Fruit fly (Drosophila melanogaster) whole organism, embryonic: ENCODE data around the gene CG8671.

ENCODE experiments used
- CG10366 ChIP-seq: fragments of 200-800 bp; sonication (Bioruptor generic); IDR thresholded peaks from 2 replicates; pipeline ENCODE4 v1.3.6; 2022; ENCODE audit warnings: missing biosample characterization, missing genetic modification characterization
- CG10543 ChIP-seq: fragments of 200-800 bp; sonication (Bioruptor generic); optimal IDR thresholded peaks from 3 replicates; lab custom pipeline; 2017; ENCODE audit warnings: missing biosample characterization, mild to moderate bottlenecking, missing genetic modification characterization, moderate library complexity
- CG12071 ChIP-seq: fragments of 200-800 bp; sonication (Bioruptor generic); optimal IDR thresholded peaks from 3 replicates; lab custom pipeline; 2018; ENCODE audit warnings: missing biosample characterization, mild to moderate bottlenecking, missing genetic modification characterization
- CG12104 ChIP-seq: fragments of 200-800 bp; sonication (Bioruptor generic); optimal IDR thresholded peaks from 3 replicates; lab custom pipeline; 2016; ENCODE audit warnings: missing biosample characterization, missing genetic modification characterization
- CG13624 ChIP-seq: fragments of 200-800 bp; sonication (Bioruptor generic); optimal IDR thresholded peaks from 2 replicates; lab custom pipeline; 2016; ENCODE audit warnings: missing biosample characterization, missing genetic modification characterization
- CG15269 ChIP-seq: fragments of 200-800 bp; sonication (Bioruptor generic); optimal IDR thresholded peaks from 2 replicates; lab custom pipeline; 2018; ENCODE audit warnings: missing biosample characterization, mild to moderate bottlenecking, missing genetic modification characterization, moderate library complexity
- CG16779 ChIP-seq: fragments of 200-800 bp; sonication (Bioruptor generic); IDR thresholded peaks from 2 replicates; pipeline ENCODE4 v1.3.6; 2022; ENCODE audit warnings: missing biosample characterization, missing genetic modification characterization
- CG17612 ChIP-seq: fragments of 200-800 bp; sonication (Bioruptor generic); IDR thresholded peaks from 2 replicates; pipeline ENCODE4 v1.3.6; 2022; ENCODE audit warnings: missing biosample characterization, missing genetic modification characterization
- CG17912 ChIP-seq: fragments of 200-800 bp; sonication (Bioruptor generic); optimal IDR thresholded peaks from 2 replicates; lab custom pipeline; 2018; ENCODE audit warnings: missing biosample characterization, mild to moderate bottlenecking, missing genetic modification characterization
- CG18011 ChIP-seq: fragments of 200-800 bp; sonication (Bioruptor generic); optimal IDR thresholded peaks from 2 replicates; lab custom pipeline; 2017; ENCODE audit warnings: missing biosample characterization, missing genetic modification characterization, mild to moderate bottlenecking, moderate library complexity, missing genotype
- CG31224 ChIP-seq: fragments of 200-800 bp; sonication (Bioruptor generic); IDR thresholded peaks from 2 replicates; pipeline ENCODE4 v1.3.6; 2022; ENCODE audit warnings: missing biosample characterization, missing genetic modification characterization
- CG3163 ChIP-seq: fragments of 200-800 bp; sonication (Bioruptor generic); optimal IDR thresholded peaks from 3 replicates; lab custom pipeline; 2016; ENCODE audit warnings: missing biosample characterization, missing genetic modification characterization
- CG32532 ChIP-seq: fragments of 200-800 bp; sonication (Bioruptor generic); IDR thresholded peaks from 2 replicates; pipeline ENCODE4 v1.3.6; 2022; ENCODE audit warnings: missing biosample characterization, missing genetic modification characterization
- CG6689 ChIP-seq: fragments of 200-800 bp; sonication (Bioruptor generic); IDR thresholded peaks from 2 replicates; pipeline ENCODE4 v1.3.6; 2022; ENCODE audit warnings: missing biosample characterization, missing genetic modification characterization
- Dad ChIP-seq: fragments of 200-800 bp; sonication (Bioruptor generic); optimal IDR thresholded peaks from 3 replicates; lab custom pipeline; 2016; ENCODE audit warnings: missing biosample characterization, missing genetic modification characterization
- Deaf1 ChIP-seq: fragments of 200-800 bp; optimal IDR thresholded peaks from 3 replicates; lab custom pipeline; 2019; ENCODE audit warnings: missing biosample characterization, mild to moderate bottlenecking, missing genetic modification characterization, moderate library complexity
- Doc3 ChIP-seq: fragments of 200-800 bp; sonication (Bioruptor generic); IDR thresholded peaks from 3 replicates; pipeline ENCODE4 v1.3.6; 2022; ENCODE audit warnings: missing biosample characterization, missing genetic modification characterization; ENCODE audit not compliant: partially characterized antibody
- E2f2 ChIP-seq: fragments of 200-800 bp; sonication (Bioruptor generic); IDR thresholded peaks from 2 replicates; pipeline ENCODE4 v1.3.6; 2022; ENCODE audit warnings: missing biosample characterization, missing genetic modification characterization
- Elba2 ChIP-seq: fragments of 200-800 bp; sonication (Bioruptor generic); optimal IDR thresholded peaks from 3 replicates; lab custom pipeline; 2016; ENCODE audit warnings: missing biosample characterization, missing genetic modification characterization
- GATAe ChIP-seq: fragments of 200-800 bp; sonication (Bioruptor generic); conservative IDR thresholded peaks from 2 replicates; pipeline ENCODE4 v1.3.6; 2022; ENCODE audit warnings: missing biosample characterization, missing genetic modification characterization
- Gug ChIP-seq: fragments of 200-800 bp; sonication (Bioruptor generic); IDR thresholded peaks from 4 replicates; pipeline ENCODE4 v1.3.6; 2022; ENCODE audit warnings: missing biosample characterization, missing genetic modification characterization
- Hey ChIP-seq: fragments of 200-800 bp; sonication (Bioruptor generic); optimal IDR thresholded peaks from 3 replicates; lab custom pipeline; 2018; ENCODE audit warnings: missing biosample characterization, mild to moderate bottlenecking, missing genetic modification characterization
- NfI ChIP-seq: fragments of 200-800 bp; sonication (Bioruptor generic); optimal IDR thresholded peaks from 3 replicates; lab custom pipeline; 2018; ENCODE audit warnings: missing biosample characterization, mild to moderate bottlenecking, missing genetic modification characterization, moderate library complexity
- PHDP ChIP-seq: fragments of 200-800 bp; sonication (Bioruptor generic); optimal IDR thresholded peaks from 3 replicates; lab custom pipeline; 2018; ENCODE audit warnings: missing biosample characterization, mild to moderate bottlenecking, missing genetic modification characterization, moderate library complexity
- Pdp1 ChIP-seq, 2 experiments: fragments of 200-800 bp; sonication (Bioruptor generic); optimal IDR thresholded peaks; 3 replicates each; lab custom pipeline; 2016; ENCODE audit warnings: missing biosample characterization in 2 of 2, missing genetic modification characterization in 2 of 2, mild to moderate bottlenecking in 1 of 2, moderate library complexity in 1 of 2
- Rfx ChIP-seq: fragments of 200-800 bp; sonication (Bioruptor generic); IDR thresholded peaks from 2 replicates; pipeline ENCODE4 v1.3.6; 2022; ENCODE audit warnings: missing biosample characterization, missing genetic modification characterization
- Xrp1 ChIP-seq: fragments of 200-800 bp; sonication (Bioruptor generic); IDR thresholded peaks from 2 replicates; pipeline ENCODE4 v1.3.6; 2022; ENCODE audit warnings: missing biosample characterization, missing genetic modification characterization
- amos ChIP-seq: fragments of 200-800 bp; sonication (Bioruptor generic); IDR thresholded peaks from 2 replicates; pipeline ENCODE4 v1.3.6; 2022; ENCODE audit warnings: missing biosample characterization, missing genetic modification characterization; ENCODE audit not compliant: partially characterized antibody
- ash1 ChIP-seq: fragments of 200-800 bp; sonication (Bioruptor generic); optimal IDR thresholded peaks from 2 replicates; lab custom pipeline; 2018; ENCODE audit warnings: missing biosample characterization, mild to moderate bottlenecking, missing genetic modification characterization
- bowl ChIP-seq: fragments of 200-800 bp; sonication (Bioruptor generic); IDR thresholded peaks from 2 replicates; pipeline ENCODE4 v1.3.6; 2022; ENCODE audit warnings: missing biosample characterization, missing genetic modification characterization
- caup ChIP-seq: fragments of 200-800 bp; sonication (Bioruptor generic); optimal IDR thresholded peaks from 3 replicates; lab custom pipeline; 2017; ENCODE audit warnings: missing biosample characterization, mild to moderate bottlenecking, missing genetic modification characterization, moderate library complexity; ENCODE audit not compliant: severe bottlenecking
- cg ChIP-seq: fragments of 200-800 bp; sonication (Bioruptor generic); optimal IDR thresholded peaks from 3 replicates; lab custom pipeline; 2019; ENCODE audit warnings: missing biosample characterization, mild to moderate bottlenecking, missing genetic modification characterization, moderate library complexity
- crp ChIP-seq, 2 experiments: fragments of 200-800 bp; sonication (Bioruptor generic); optimal IDR thresholded peaks; 2 replicates in 1 of 2; 3 replicates in 1 of 2; lab custom pipeline; 2017; ENCODE audit warnings: missing biosample characterization in 2 of 2, missing genetic modification characterization in 2 of 2, mild to moderate bottlenecking in 1 of 2, moderate library complexity in 1 of 2
- emc ChIP-seq: fragments of 200-800 bp; sonication (Bioruptor generic); optimal IDR thresholded peaks from 2 replicates; lab custom pipeline; 2016; ENCODE audit warnings: missing biosample characterization, missing genetic modification characterization
- ems ChIP-seq: fragments of 200-800 bp; sonication (Bioruptor generic); optimal IDR thresholded peaks from 3 replicates; lab custom pipeline; 2016; ENCODE audit warnings: missing biosample characterization, missing genetic modification characterization
- fd102C ChIP-seq: fragments of 200-800 bp; sonication (Bioruptor generic); optimal IDR thresholded peaks from 2 replicates; lab custom pipeline; 2018; ENCODE audit warnings: missing biosample characterization, mild to moderate bottlenecking, missing genetic modification characterization, moderate library complexity
- gro ChIP-seq: fragments of 200-800 bp; sonication (Bioruptor generic); optimal IDR thresholded peaks from 2 replicates; lab custom pipeline; 2016; ENCODE audit warnings: missing biosample characterization, missing genetic modification characterization
- gt ChIP-seq: fragments of 200-800 bp; sonication (Bioruptor generic); IDR thresholded peaks from 2 replicates; pipeline ENCODE4 v1.3.6; 2022; ENCODE audit warnings: missing biosample characterization, missing genetic modification characterization
- kay ChIP-seq: fragments of 200-800 bp; sonication (Bioruptor generic); optimal IDR thresholded peaks from 2 replicates; lab custom pipeline; 2016; ENCODE audit warnings: missing biosample characterization, missing genetic modification characterization
- lbe ChIP-seq: fragments of 200-800 bp; sonication (Bioruptor generic); optimal IDR thresholded peaks from 2 replicates; lab custom pipeline; 2016; ENCODE audit warnings: missing biosample characterization, mild to moderate bottlenecking, missing genetic modification characterization
- lilli ChIP-seq: fragments of 200-800 bp; sonication (Bioruptor generic); optimal IDR thresholded peaks from 3 replicates; lab custom pipeline; 2016; ENCODE audit warnings: missing biosample characterization, missing genetic modification characterization
- mirr ChIP-seq: fragments of 200-800 bp; sonication (Bioruptor generic); optimal IDR thresholded peaks from 3 replicates; lab custom pipeline; 2018; ENCODE audit warnings: missing biosample characterization, mild to moderate bottlenecking, missing genetic modification characterization
- nerfin-1 ChIP-seq: fragments of 200-800 bp; sonication (Bioruptor generic); optimal IDR thresholded peaks from 3 replicates; lab custom pipeline; 2019; ENCODE audit warnings: missing biosample characterization, mild to moderate bottlenecking, missing genetic modification characterization, moderate library complexity
- peb ChIP-seq: fragments of 200-800 bp; sonication (Bioruptor generic); IDR thresholded peaks from 2 replicates; pipeline ENCODE4 v1.3.6; 2022; ENCODE audit warnings: missing biosample characterization, missing genetic modification characterization
- sd ChIP-seq: fragments of 200-800 bp; sonication (Bioruptor generic); optimal IDR thresholded peaks from 3 replicates; lab custom pipeline; 2018; ENCODE audit warnings: missing biosample characterization, mild to moderate bottlenecking, missing genetic modification characterization, moderate library complexity
- sug ChIP-seq: fragments of 200-800 bp; optimal IDR thresholded peaks from 2 replicates; lab custom pipeline; 2019; ENCODE audit warnings: missing biosample characterization, mild to moderate bottlenecking, missing genetic modification characterization, moderate library complexity
- tll ChIP-seq, 2 experiments: fragments of 200-800 bp in 1 of 2; fragments of >200 bp in 1 of 2; sonication (Bioruptor generic) in 1 of 2; optimal IDR thresholded peaks; 2 replicates each; lab custom pipeline; 2017 to 2019; ENCODE audit warnings: missing biosample characterization in 2 of 2, missing genetic modification characterization in 2 of 2, mild to moderate bottlenecking in 1 of 2, moderate library complexity in 1 of 2
- vnd ChIP-seq: fragments of 200-800 bp; sonication (Bioruptor generic); IDR thresholded peaks from 3 replicates; pipeline ENCODE4 v1.3.6; 2022; ENCODE audit warnings: missing biosample characterization, missing genetic modification characterization; ENCODE audit not compliant: partially characterized antibody

Gene CG8671

DNA sequence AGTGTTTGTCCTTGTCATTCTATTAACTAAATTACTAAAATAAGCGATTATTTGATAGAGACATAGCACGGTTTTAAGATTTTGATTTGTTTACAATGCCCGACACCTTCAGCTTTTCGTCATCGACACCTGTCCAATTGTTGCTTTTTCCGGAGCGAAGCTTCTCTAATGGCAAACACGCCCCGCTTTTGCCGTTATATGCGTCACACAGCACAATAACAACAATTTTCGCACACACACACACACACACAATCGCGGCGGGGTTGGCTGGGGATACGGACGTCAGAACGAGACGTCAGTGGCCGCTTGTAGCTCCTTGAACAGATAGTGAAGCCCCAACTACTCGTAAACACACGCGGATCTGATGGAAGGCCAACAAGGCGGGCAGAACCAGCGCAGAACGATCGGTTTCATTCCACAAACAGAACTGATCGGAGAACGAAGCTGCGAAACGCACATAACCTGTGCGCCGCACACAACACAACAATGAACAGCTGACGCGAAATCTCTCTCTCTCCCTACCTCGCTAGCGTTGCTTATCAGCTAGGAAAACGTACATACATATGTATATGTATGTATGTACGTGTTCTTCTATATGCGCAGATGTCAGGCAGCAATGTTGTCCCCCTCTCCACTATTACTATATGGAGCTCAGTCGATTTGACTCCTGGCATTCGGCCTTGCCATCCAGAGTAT is 46.5 kb downstream of the CG8671 start (continued):
- TF ChIP-seq mirr (GFP tag; lab: Kevin White, UChicago) (peak; percentile 74), lbe (GFP tag; lab: Kevin White, UChicago) (no peak), Doc3 (GFP tag; lab: Robert Waterston, UW) (no peak), Elba2 (no peak), Hey (tag; lab: Kevin White, UChicago) (peak; percentile 28), kay (GFP tag; lab: Kevin White, UChicago) (peak; percentile 21), CG32532 (GFP tag; lab: Robert Waterston, UW) (peak; percentile 43; the same call in 1 of the 2 replicates), CG17912 (GFP tag; lab: Kevin White, UChicago) (no peak), GATAe (GFP tag; lab: Robert Waterston, UW) (no peak; the same call in 1 of the 2 replicates), gt (no peak), CG6689 (GFP tag; lab: Robert Waterston, UW) (no peak), CG10543 (GFP tag; lab: Kevin White, UChicago) (peak; percentile 88), nerfin-1 (peak; percentile 30), Rfx (GFP tag; lab: Robert Waterston, UW) (peak; percentile 48; the same call in 1 of the 2 replicates), CG12071 (GFP tag; lab: Kevin White, UChicago) (peak; percentile 50), Pdp1 (GFP tag; optimal IDR thresholded peaks at IDR 0.05; lab: Kevin White, UChicago) (peak in 1 of 2 experiments; percentile 83), CG31224 (GFP tag; lab: Robert Waterston, UW) (peak; percentile 74), Xrp1 (GFP tag; lab: Robert Waterston, UW) (0 out of 2 replicates have a peak, but pooled peaks have one; percentile 8), E2f2 (GFP tag; lab: Robert Waterston, UW) (0 out of 2 replicates have a peak, but pooled peaks have one; percentile 26), NfI (GFP tag; lab: Kevin White, UChicago) (no peak), cg (GFP tag; lab: Kevin White, UChicago) (peak; percentile 80), CG16779 (peak; percentile 54; the same call in 1 of the 2 replicates), CG17612 (GFP tag; lab: Robert Waterston, UW) (no peak), crp (GFP tag; optimal IDR thresholded peaks at IDR 0.05; lab: Kevin White, UChicago) (peak; percentile 22 to 82), gro (peak; percentile 58), ash1 (peak; percentile 69), caup (GFP tag; lab: Kevin White, UChicago) (peak; percentile 59), Dad (GFP tag; lab: Kevin White, UChicago) (no peak), peb (GFP tag; lab: Robert Waterston, UW) (no peak), CG3163 (GFP tag; lab: Kevin White, UChicago) (no peak), sd (peak; percentile 34), ems (GFP tag; lab: Kevin White, UChicago) (no peak), CG15269 (tag; lab: Kevin White, UChicago) (peak; percentile 16), emc (GFP tag; lab: Kevin White, UChicago) (no peak), CG18011 (peak; percentile 30), CG12104 (GFP tag; lab: Kevin White, UChicago) (no peak), fd102C (GFP tag; lab: Kevin White, UChicago) (no peak), vnd (GFP tag; lab: Robert Waterston, UW) (no peak), Gug (GFP tag; lab: Robert Waterston, UW) (0 out of 4 replicates have a peak, but pooled peaks have one; percentile 8), CG10366 (GFP tag; lab: Robert Waterston, UW) (no peak), Deaf1 (tag; lab: Kevin White, UChicago) (peak; percentile 82), bowl (GFP tag; lab: Robert Waterston, UW) (no peak), amos (GFP tag; lab: Robert Waterston, UW) (peak; percentile 56; the same call in 1 of the 2 replicates), CG13624 (GFP tag; lab: Kevin White, UChicago) (no peak), sug (peak; percentile 86), tll (GFP tag; optimal IDR thresholded peaks at IDR 0.05; lab: Kevin White, UChicago) (peak in 1 of 2 experiments; percentile 41), lilli (GFP tag; lab: Kevin White, UChicago) (peak; percentile 7), PHDP (peak; percentile 4)
